Worm (Caenorhabditis elegans) whole organism, L4/young adult: ENCODE data around the gene Y55D9A.2.
A peak's percentile ranks its signal among the peaks of the same experiment; 100 is the strongest.
"Not testable (repeated sequence)": the region's sequence is repeated elsewhere in the genome, so short reads cannot be mapped to it uniquely, and the experiment has no call there.

Experiments used
- W03F9.2 ChIP-seq: fragments of 150-350 bp; optimal IDR thresholded peaks from 2 replicates; lab custom pipeline; 2014; ENCODE audit warnings: missing biosample characterization, missing genetic modification characterization
- dao-5 ChIP-seq: sonication (generic microtip); optimal IDR thresholded peaks from 2 replicates; lab custom pipeline; 2016; ENCODE audit warnings: missing genotype, missing genetic modification characterization, moderate library complexity, missing compliant biosample characterization
- him-1 ChIP-seq: sonication (generic microtip); optimal IDR thresholded peaks from 2 replicates; lab custom pipeline; 2016; ENCODE audit warnings: missing genotype, missing genetic modification reagents, missing genetic modification characterization, missing compliant biosample characterization

Y55D9A.2 gene

ce11 chrIV:12605401-12605800, at the start of gene Y55D9A.2:
Y55D9A.2 (minus strand) TSS chrIV:12605431.
- TF ChIP-seq him-1 (tag; lab: Kevin White, UChicago): no peak
- TF ChIP-seq W03F9.2 (tag; lab: Kevin White, UChicago): peak; percentile 15

- TF ChIP-seq him-1 (tag; lab: Kevin White, UChicago) (no peak), dao-5 (tag; lab: Kevin White, UChicago) (no peak), W03F9.2 (tag; lab: Kevin White, UChicago) (no peak)
These were observed 47.9 kb upstream of the Y55D9A.2 start, which contains the start of the genes wdfy-3 and C26H9A.4 for ce11 chrIV:12653094-12653493. wdfy-3 (plus strand) TSS chrIV:12653401. C26H9A.4 (plus strand) TSS chrIV:12653410.

ce11 chrIV:12651570-12651969, 46.3 kb upstream of the Y55D9A.2 start:
- TF ChIP-seq dao-5 (tag; lab: Kevin White, UChicago) (no peak), him-1 (tag; lab: Kevin White, UChicago) (no peak), W03F9.2 (tag; lab: Kevin White, UChicago) (no peak)

- no peak for TF ChIP-seq him-1 (tag; lab: Kevin White, UChicago)
- no peak for TF ChIP-seq dao-5 (tag; lab: Kevin White, UChicago)
- no peak for TF ChIP-seq W03F9.2 (tag; lab: Kevin White, UChicago)
These were observed 45.4 kb upstream of the Y55D9A.2 start for ce11 chrIV:12650597-12650996.

ce11 chrIV:12640875-12641860, 35.9 kb upstream of the Y55D9A.2 start:
- no peak for TF ChIP-seq W03F9.2 (tag; lab: Kevin White, UChicago)

- TF ChIP-seq W03F9.2 (tag; lab: Kevin White, UChicago) (no peak), him-1 (tag; lab: Kevin White, UChicago) (no peak), dao-5 (tag; lab: Kevin White, UChicago) (no peak)
These were observed 34.9 kb upstream of the Y55D9A.2 start, which contains the start of gene vha-7 for ce11 chrIV:12640137-12640536. vha-7 (plus strand) TSS chrIV:12640462.

- not testable (repeated sequence) for TF ChIP-seq W03F9.2, him-1, dao-5 (tag; lab: Kevin White, UChicago)
These were observed 34.1 kb upstream of the Y55D9A.2 start, which contains the start of gene C26H9A.3 for ce11 chrIV:12639311-12639710. C26H9A.3 (minus strand) TSS chrIV:12639411.

ce11 chrIV:12637340-12637739, 32.1 kb upstream of the Y55D9A.2 start:
- TF ChIP-seq W03F9.2 (tag; lab: Kevin White, UChicago): no peak
- no peak for TF ChIP-seq him-1 (tag; lab: Kevin White, UChicago)

ce11 chrIV:12633825-12634224, 28.6 kb upstream of the Y55D9A.2 start:
- TF ChIP-seq him-1 (tag; lab: Kevin White, UChicago) (no peak), W03F9.2 (tag; lab: Kevin White, UChicago) (no peak), dao-5 (tag; lab: Kevin White, UChicago) (no peak)

- no peak for TF ChIP-seq W03F9.2 (tag; lab: Kevin White, UChicago)
- TF ChIP-seq him-1 (tag; lab: Kevin White, UChicago): no peak
- TF ChIP-seq dao-5 (tag; lab: Kevin White, UChicago): no peak
These were observed 27.2 kb upstream of the Y55D9A.2 start for ce11 chrIV:12632430-12632829.

- TF ChIP-seq dao-5 (tag; lab: Kevin White, UChicago) (no peak), him-1 (tag; lab: Kevin White, UChicago) (no peak), W03F9.2 (tag; lab: Kevin White, UChicago) (no peak)
These were observed 25.7 kb upstream of the Y55D9A.2 start, which contains the start of gene ark-1 for ce11 chrIV:12630922-12631321. ark-1 (minus strand) TSS chrIV:12631022.

ce11 chrIV:12621483-12622078, 16.4 kb upstream of the Y55D9A.2 start:
- peak; percentile 18 for TF ChIP-seq W03F9.2 (tag; lab: Kevin White, UChicago)

ce11 chrIV:12620921-12621320, 15.7 kb upstream of the Y55D9A.2 start:
- no peak for TF ChIP-seq him-1 (tag; lab: Kevin White, UChicago)
- TF ChIP-seq W03F9.2 (tag; lab: Kevin White, UChicago): no peak
- no peak for TF ChIP-seq dao-5 (tag; lab: Kevin White, UChicago)
